Worm (Caenorhabditis elegans) whole organism, L4/young adult: Measurements from ENCODE around the gene cnnm-5.

Experiments
- W03F9.2 ChIP-seq: fragments of 150-350 bp; optimal IDR thresholded peaks from 2 replicates; lab custom pipeline; 2014; ENCODE audit warnings: missing biosample characterization, missing genetic modification characterization
- dao-5 ChIP-seq: sonication (generic microtip); optimal IDR thresholded peaks from 2 replicates; lab custom pipeline; 2016; ENCODE audit warnings: missing genotype, missing genetic modification characterization, moderate library complexity, missing compliant biosample characterization
- him-1 ChIP-seq: sonication (generic microtip); optimal IDR thresholded peaks from 2 replicates; lab custom pipeline; 2016; ENCODE audit warnings: missing genotype, missing genetic modification reagents, missing genetic modification characterization, missing compliant biosample characterization

DNA sequence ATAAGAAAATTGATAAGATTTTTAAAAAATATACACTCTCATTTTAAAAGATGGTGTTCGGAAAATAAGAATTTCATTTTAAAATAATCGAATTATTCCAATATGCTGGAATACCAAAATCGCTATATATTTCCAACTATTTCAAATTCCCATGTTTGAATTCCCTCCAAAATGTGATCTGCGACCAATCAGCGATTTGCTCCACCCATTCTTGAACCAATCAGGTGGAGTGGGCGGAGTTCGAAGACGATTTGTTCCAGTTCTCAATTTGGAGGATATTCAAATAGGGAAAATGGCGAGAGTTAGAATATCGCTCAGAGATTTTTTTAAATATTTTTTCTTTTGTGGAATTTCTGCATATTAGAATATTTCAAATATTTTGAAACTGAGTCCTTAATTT is 38.1 kb downstream of the cnnm-5 start:
- TF ChIP-seq him-1 (tag; lab: Kevin White, UChicago), result no peak
- no peak for TF ChIP-seq dao-5 (tag; lab: Kevin White, UChicago)
- no peak for TF ChIP-seq W03F9.2 (tag; lab: Kevin White, UChicago)
